Worm (Caenorhabditis elegans) whole organism, L4 larva: Measurements from ENCODE around the gene T23B12.5.
A peak's percentile ranks its signal among the peaks of the same experiment; 100 is the strongest.

Experiments used
- F26F4.8 ChIP-seq: fragments of 200-800 bp; sonication (Bioruptor generic); conservative IDR thresholded peaks from 2 replicates; pipeline ENCODE4 v1.3.6; 2022; ENCODE audit warnings: missing genetic modification characterization, missing compliant biosample characterization
- F37D6.2 ChIP-seq: sonication (generic microtip); optimal IDR thresholded peaks from 2 replicates; lab custom pipeline; 2016; ENCODE audit warnings: mild to moderate bottlenecking, missing genetic modification characterization, missing compliant biosample characterization
- F49E8.2 ChIP-seq: sonication (generic microtip); optimal IDR thresholded peaks from 2 replicates; lab custom pipeline; 2016; ENCODE audit warnings: missing compliant biosample characterization, mild to moderate bottlenecking, missing genetic modification characterization, borderline replicate concordance
- R02D3.7 ChIP-seq: fragments of 150-350 bp; sonication (generic microtip); optimal IDR thresholded peaks from 3 replicates; lab custom pipeline; 2014; ENCODE audit warnings: missing biosample characterization, missing genetic modification characterization
- T26A8.4 ChIP-seq: fragments of 200-800 bp; sonication (Bioruptor generic); IDR thresholded peaks from 2 replicates; pipeline ENCODE4 v1.3.6; 2022; ENCODE audit warnings: missing genetic modification characterization, missing compliant biosample characterization
- Y105C5A.15 ChIP-seq: fragments of 200-800 bp; sonication (Bioruptor generic); IDR thresholded peaks from 2 replicates; pipeline ENCODE4 v1.3.6; 2022; ENCODE audit warnings: missing genetic modification characterization, missing compliant biosample characterization
- Y75B8A.6 ChIP-seq: fragments of 200-800 bp; sonication (Bioruptor generic); IDR thresholded peaks from 2 replicates; pipeline ENCODE4 v1.3.6; 2022; ENCODE audit warnings: missing genetic modification reagents, missing genetic modification characterization, missing compliant biosample characterization
- ZK337.2 ChIP-seq: fragments of 200-800 bp; sonication (Bioruptor generic); IDR thresholded peaks from 2 replicates; pipeline ENCODE4 v1.3.6; 2022; ENCODE audit warnings: missing genetic modification reagents, missing genetic modification characterization, missing compliant biosample characterization
- arid-1 ChIP-seq: fragments of 200-800 bp; sonication (Bioruptor generic); conservative IDR thresholded peaks from 2 replicates; pipeline ENCODE4 v1.3.6; 2022; ENCODE audit warnings: missing genetic modification reagents, missing genetic modification characterization, missing compliant biosample characterization
- ceh-32 ChIP-seq: sonication (generic microtip); optimal IDR thresholded peaks from 2 replicates; lab custom pipeline; 2016; ENCODE audit warnings: mild to moderate bottlenecking, missing genetic modification characterization, missing compliant biosample characterization; ENCODE audit not compliant: poor library complexity
- ceh-44 ChIP-seq: fragments of 200-800 bp; sonication (Bioruptor generic); IDR thresholded peaks from 2 replicates; pipeline ENCODE4 v1.3.6; 2022; ENCODE audit warnings: missing genetic modification reagents, missing genetic modification characterization, missing compliant biosample characterization
- ceh-82 ChIP-seq: sonication (generic microtip); optimal IDR thresholded peaks from 2 replicates; lab custom pipeline; 2017; ENCODE audit warnings: missing biosample characterization, missing genetic modification characterization
- daf-16 ChIP-seq, 3 experiments: sonication (generic microtip); optimal IDR thresholded peaks; 2 replicates each; lab custom pipeline; 2016 to 2017; ENCODE audit warnings: missing genetic modification characterization in 3 of 3, missing genetic modification reagents in 3 of 3, mild to moderate bottlenecking in 2 of 3, missing compliant biosample characterization in 2 of 3, missing biosample characterization in 1 of 3, moderate library complexity in 1 of 3
- daf-8 ChIP-seq: fragments of 200-800 bp; sonication (Bioruptor generic); IDR thresholded peaks from 2 replicates; pipeline ENCODE4 v1.3.6; 2022; ENCODE audit warnings: missing genetic modification characterization, missing compliant biosample characterization
- dpl-1 ChIP-seq: fragments of 150-350 bp; optimal IDR thresholded peaks from 2 replicates; lab custom pipeline; 2014; ENCODE audit warnings: missing biosample characterization, missing genetic modification reagents, missing genetic modification characterization
- dve-1 ChIP-seq: sonication (generic microtip); optimal IDR thresholded peaks from 2 replicates; lab custom pipeline; 2017; ENCODE audit warnings: antibody characterized with exemption, mild to moderate bottlenecking, missing genetic modification characterization, missing compliant biosample characterization; ENCODE audit not compliant: insufficient read depth
- fkh-10 ChIP-seq: fragments of 150-350 bp; optimal IDR thresholded peaks from 2 replicates; lab custom pipeline; 2014; ENCODE audit warnings: missing biosample characterization, missing genetic modification reagents, missing genetic modification characterization
- gei-8 ChIP-seq: fragments of 200-800 bp; sonication (Bioruptor generic); optimal IDR thresholded peaks from 2 replicates; lab custom pipeline; 2018; ENCODE audit warnings: mild to moderate bottlenecking, missing genetic modification characterization, missing compliant biosample characterization
- hif-1 ChIP-seq, 2 experiments: sonication (generic microtip); optimal IDR thresholded peaks; 2 replicates each; lab custom pipeline; 2016 to 2017; ENCODE audit warnings: missing compliant biosample characterization in 2 of 2, missing genetic modification characterization in 2 of 2, missing genetic modification reagents in 2 of 2, missing genotype in 2 of 2, mild to moderate bottlenecking in 1 of 2
- hmg-1.1 ChIP-seq: fragments of 200-800 bp; sonication (Bioruptor generic); IDR thresholded peaks from 2 replicates; pipeline ENCODE4 v1.3.6; 2022; ENCODE audit warnings: missing genetic modification reagents, missing genetic modification characterization, missing compliant biosample characterization
- jun-1 ChIP-seq: fragments of 150-350 bp; optimal IDR thresholded peaks from 2 replicates; lab custom pipeline; 2014; ENCODE audit warnings: missing biosample characterization, missing genetic modification reagents, missing genetic modification characterization
- lim-7 ChIP-seq: fragments of 200-800 bp; sonication (Bioruptor generic); IDR thresholded peaks from 2 replicates; pipeline ENCODE4 v1.3.6; 2022; ENCODE audit warnings: missing genetic modification characterization, missing compliant biosample characterization
- lin-13 ChIP-seq: fragments of 150-350 bp; optimal IDR thresholded peaks from 2 replicates; lab custom pipeline; 2014; ENCODE audit warnings: missing biosample characterization, missing genetic modification reagents, missing genetic modification characterization
- lin-15B ChIP-seq: fragments of 150-350 bp; sonication (generic microtip); optimal IDR thresholded peaks from 3 replicates; lab custom pipeline; 2014; ENCODE audit warnings: missing biosample characterization, missing genetic modification characterization
- lin-39 ChIP-seq: fragments of 150-350 bp; optimal IDR thresholded peaks from 2 replicates; lab custom pipeline; 2014; ENCODE audit warnings: missing biosample characterization, missing genetic modification reagents, missing genetic modification characterization
- lsy-2 ChIP-seq, 2 experiments: fragments of 150-350 bp in 1 of 2; sonication (generic microtip) in 1 of 2; optimal IDR thresholded peaks; 2 replicates each; lab custom pipeline; 2014 to 2017; ENCODE audit warnings: missing biosample characterization in 2 of 2, missing genetic modification characterization in 2 of 2
- madf-5 ChIP-seq, 2 experiments: fragments of 200-800 bp; sonication (Bioruptor generic); IDR thresholded peaks; 2 replicates each; pipeline ENCODE4 v1.3.6; 2022; ENCODE audit warnings: missing compliant biosample characterization in 2 of 2, missing genetic modification characterization in 2 of 2
- mep-1 ChIP-seq: fragments of 150-350 bp; sonication (generic microtip); optimal IDR thresholded peaks from 3 replicates; lab custom pipeline; 2014; ENCODE audit warnings: missing biosample characterization, missing genetic modification characterization
- nhr-10 ChIP-seq: fragments of 150-350 bp; optimal IDR thresholded peaks from 2 replicates; lab custom pipeline; 2014; ENCODE audit warnings: missing biosample characterization, missing genetic modification characterization
- nhr-111 ChIP-seq: fragments of 200-800 bp; sonication (Bioruptor generic); optimal IDR thresholded peaks from 2 replicates; lab custom pipeline; 2018; ENCODE audit warnings: mild to moderate bottlenecking, missing genetic modification characterization, missing compliant biosample characterization
- nhr-28 ChIP-seq: fragments of 150-350 bp; optimal IDR thresholded peaks from 2 replicates; lab custom pipeline; 2014; ENCODE audit warnings: missing biosample characterization, missing genetic modification characterization
- nhr-42 ChIP-seq: fragments of 200-800 bp; sonication (Bioruptor generic); IDR thresholded peaks from 2 replicates; pipeline ENCODE4 v1.3.6; 2022; ENCODE audit warnings: missing genetic modification characterization, missing compliant biosample characterization
- nhr-48 ChIP-seq: sonication (generic microtip); optimal IDR thresholded peaks from 2 replicates; lab custom pipeline; 2016; ENCODE audit warnings: mild to moderate bottlenecking, missing genetic modification characterization, missing compliant biosample characterization
- nhr-76 ChIP-seq: fragments of 150-350 bp; optimal IDR thresholded peaks from 2 replicates; lab custom pipeline; 2014; ENCODE audit warnings: missing biosample characterization, missing genetic modification characterization
- nhr-77 ChIP-seq: fragments of 150-350 bp; optimal IDR thresholded peaks from 2 replicates; lab custom pipeline; 2014; ENCODE audit warnings: missing biosample characterization, missing genetic modification characterization
- pqm-1 ChIP-seq: sonication (generic microtip); optimal IDR thresholded peaks from 2 replicates; lab custom pipeline; 2017; ENCODE audit warnings: missing biosample characterization, missing genetic modification characterization
- rbr-2 ChIP-seq: sonication (generic microtip); optimal IDR thresholded peaks from 2 replicates; lab custom pipeline; 2016; ENCODE audit warnings: missing genotype, missing genetic modification characterization, missing compliant biosample characterization
- saeg-2 ChIP-seq: fragments of 200-800 bp; sonication (Bioruptor generic); IDR thresholded peaks from 2 replicates; pipeline ENCODE4 v1.3.6; 2022; ENCODE audit warnings: missing genetic modification reagents, missing genetic modification characterization, missing compliant biosample characterization
- sdz-12 ChIP-seq: fragments of 200-800 bp; sonication (Bioruptor generic); optimal IDR thresholded peaks from 2 replicates; lab custom pipeline; 2018; ENCODE audit warnings: mild to moderate bottlenecking, missing genetic modification characterization, missing compliant biosample characterization
- set-16 ChIP-seq: fragments of 200-800 bp; sonication (Bioruptor generic); IDR thresholded peaks from 2 replicates; pipeline ENCODE4 v1.3.6; 2022; ENCODE audit warnings: missing genetic modification reagents, missing genetic modification characterization, missing compliant biosample characterization
- skn-1 ChIP-seq: fragments of 150-350 bp; optimal IDR thresholded peaks from 2 replicates; lab custom pipeline; 2014; ENCODE audit warnings: missing biosample characterization, missing genetic modification characterization
- snpc-1.2 ChIP-seq: fragments of 200-800 bp; sonication (Bioruptor generic); IDR thresholded peaks from 2 replicates; pipeline ENCODE4 v1.3.6; 2022; ENCODE audit warnings: missing genetic modification reagents, missing genetic modification characterization, missing compliant biosample characterization
- snpc-4 ChIP-seq: fragments of 150-350 bp; optimal IDR thresholded peaks from 2 replicates; lab custom pipeline; 2014; ENCODE audit warnings: missing biosample characterization, missing genetic modification characterization
- spr-3 ChIP-seq: fragments of 200-800 bp; sonication (Bioruptor generic); optimal IDR thresholded peaks from 2 replicates; lab custom pipeline; 2018; ENCODE audit warnings: mild to moderate bottlenecking, missing genetic modification characterization, missing compliant biosample characterization
- unc-130 ChIP-seq: sonication (generic microtip); optimal IDR thresholded peaks from 2 replicates; lab custom pipeline; 2016; ENCODE audit warnings: missing genetic modification reagents, missing genetic modification characterization, missing compliant biosample characterization
- unc-62 ChIP-seq, 3 experiments: fragments of 150-350 bp in 1 of 3; sonication (generic microtip); optimal IDR thresholded peaks in 2 of 3; peaks in 1 of 3; 1 replicate in 1 of 3; 2 replicates in 2 of 3; lab custom pipeline; 2014 to 2017; ENCODE audit warnings: missing biosample characterization in 3 of 3, missing genetic modification characterization in 3 of 3, missing genetic modification reagents in 3 of 3, missing genotype in 1 of 3
- zfp-2 ChIP-seq: sonication (generic microtip); optimal IDR thresholded peaks from 2 replicates; lab custom pipeline; 2016; ENCODE audit warnings: mild to moderate bottlenecking, missing genetic modification characterization, missing compliant biosample characterization
- zip-11 ChIP-seq: fragments of 200-800 bp; sonication (Bioruptor generic); IDR thresholded peaks from 2 replicates; pipeline ENCODE4 v1.3.6; 2022; ENCODE audit warnings: missing genetic modification characterization, missing compliant biosample characterization
- ztf-11 ChIP-seq: fragments of 150-350 bp; optimal IDR thresholded peaks from 2 replicates; lab custom pipeline; 2014; ENCODE audit warnings: missing biosample characterization, missing genetic modification characterization

T23B12.5 gene

ce11 chrV:8424840-8425814 is 22.7 kb downstream of the T23B12.5 start (continued):
- TF ChIP-seq pqm-1 (tag; lab: Kevin White, UChicago), result peak; percentile 53
- no peak for TF ChIP-seq zfp-2 (tag; lab: Kevin White, UChicago)
- TF ChIP-seq fkh-10 (GFP tag; lab: Kevin White, UChicago), result no peak
- TF ChIP-seq set-16 (GFP tag; lab: Robert Waterston, UW), result no peak
- no peak for TF ChIP-seq Y75B8A.6 (GFP tag; lab: Robert Waterston, UW)
- TF ChIP-seq nhr-111, result no peak
- peak in 1 of 2 experiments; percentile 42 for TF ChIP-seq lsy-2 (tag; optimal IDR thresholded peaks at IDR 0.05; lab: Kevin White, UChicago)
- TF ChIP-seq spr-3 (GFP tag; lab: Kevin White, UChicago), result no peak
- TF ChIP-seq daf-8 (GFP tag; lab: Robert Waterston, UW), result no peak
- no peak for TF ChIP-seq ceh-32 (tag; lab: Kevin White, UChicago)
- no peak for TF ChIP-seq lim-7 (GFP tag; lab: Robert Waterston, UW)
- no peak for TF ChIP-seq arid-1
- peak; percentile 87 for TF ChIP-seq dve-1 (tag; lab: Kevin White, UChicago)
- TF ChIP-seq nhr-76 (tag; lab: Kevin White, UChicago), result no peak
- TF ChIP-seq Y105C5A.15, result no peak
- no peak for TF ChIP-seq sdz-12
- no peak for TF ChIP-seq R02D3.7 (tag; lab: Kevin White, UChicago)
- no peak for TF ChIP-seq T26A8.4 (GFP tag; lab: Robert Waterston, UW)
- TF ChIP-seq gei-8 (GFP tag; lab: Kevin White, UChicago), result no peak
- no peak for TF ChIP-seq ZK337.2 (GFP tag; lab: Robert Waterston, UW)
- no peak for TF ChIP-seq rbr-2 (tag; lab: Kevin White, UChicago)
- TF ChIP-seq unc-130, result no peak
- peak in 1 of 2 experiments; percentile 76 for TF ChIP-seq unc-62 (GFP tag; optimal IDR thresholded peaks at IDR 0.05 in 1 of 2; lab: Kevin White, UChicago)
- TF ChIP-seq unc-62 (tag; optimal IDR thresholded peaks at IDR 0.05; lab: Kevin White, UChicago), result no peak
- TF ChIP-seq lin-39 (tag; lab: Kevin White, UChicago), result no peak
- no peak for TF ChIP-seq hif-1 (tag; optimal IDR thresholded peaks at IDR 0.05; lab: Kevin White, UChicago)
- TF ChIP-seq madf-5 (GFP tag; IDR thresholded peaks at IDR 0.05; lab: Robert Waterston, UW), result no peak
- TF ChIP-seq mep-1 (tag; lab: Kevin White, UChicago), result peak; percentile 39
- TF ChIP-seq nhr-42, result no peak
- 0 out of 2 replicates have a peak, but pooled peaks have one; percentile 36 for TF ChIP-seq snpc-1.2 (GFP tag; lab: Robert Waterston, UW)
- no peak for TF ChIP-seq nhr-10 (tag; lab: Kevin White, UChicago)
- no peak for TF ChIP-seq daf-16 (GFP tag; optimal IDR thresholded peaks at IDR 0.05; lab: Kevin White, UChicago)
- TF ChIP-seq daf-16 (tag; optimal IDR thresholded peaks at IDR 0.05; lab: Kevin White, UChicago), result peak; percentile 76
- TF ChIP-seq snpc-4, result no peak
- TF ChIP-seq dpl-1 (GFP tag; lab: Kevin White, UChicago), result no peak
- no peak for TF ChIP-seq ceh-44
- no peak for TF ChIP-seq saeg-2 (GFP tag; lab: Robert Waterston, UW)
- TF ChIP-seq ztf-11 (tag; lab: Kevin White, UChicago), result no peak
- peak; percentile 46 for TF ChIP-seq nhr-48 (tag; lab: Kevin White, UChicago)
- peak; percentile 78 for TF ChIP-seq nhr-28 (tag; lab: Kevin White, UChicago)
- TF ChIP-seq skn-1 (tag; lab: Kevin White, UChicago), result no peak
- no peak for TF ChIP-seq lin-13 (GFP tag; lab: Kevin White, UChicago)
- TF ChIP-seq F49E8.2 (tag; lab: Kevin White, UChicago), result peak; percentile 12
- TF ChIP-seq nhr-77 (tag; lab: Kevin White, UChicago), result peak; percentile 69
- TF ChIP-seq jun-1, result no peak
- no peak for TF ChIP-seq hmg-1.1
- TF ChIP-seq F37D6.2, result no peak
- no peak for TF ChIP-seq F26F4.8 (GFP tag; lab: Robert Waterston, UW)
- no peak for TF ChIP-seq ceh-82
- no peak for TF ChIP-seq lin-15B
- no peak for TF ChIP-seq zip-11 (GFP tag; lab: Robert Waterston, UW)
